Fruit fly (Drosophila melanogaster) S2 (cell line): ENCODE measurements around the gene CkIIalpha-i3.

ENCODE experiments used
- CG8478 ChIP-seq: fragments of >200 bp; optimal IDR thresholded peaks from 2 replicates; lab custom pipeline; 2018
- CTCF ChIP-seq, 2 experiments: fragments of >200 bp; optimal IDR thresholded peaks; 2 replicates each; lab custom pipeline; 2018

Gene CkIIalpha-i3

dm6 chr3L:710345-710822 is at the start of gene CkIIalpha-i3:
TSS of gene CkIIalpha-i3 (minus strand) at chr3L:710607.
- TF ChIP-seq CG8478 (lab: Kevin White, UChicago): no peak
- peak; percentile 36 to 57 for TF ChIP-seq CTCF (optimal IDR thresholded peaks at IDR 0.05; lab: Kevin White, UChicago)

- TF ChIP-seq CTCF (optimal IDR thresholded peaks at IDR 0.05; lab: Kevin White, UChicago) (no peak), CG8478 (lab: Kevin White, UChicago) (no peak)
Measured at dm6 chr3L:760201-760600, 49.8 kb upstream of the CkIIalpha-i3 start.

DNA sequence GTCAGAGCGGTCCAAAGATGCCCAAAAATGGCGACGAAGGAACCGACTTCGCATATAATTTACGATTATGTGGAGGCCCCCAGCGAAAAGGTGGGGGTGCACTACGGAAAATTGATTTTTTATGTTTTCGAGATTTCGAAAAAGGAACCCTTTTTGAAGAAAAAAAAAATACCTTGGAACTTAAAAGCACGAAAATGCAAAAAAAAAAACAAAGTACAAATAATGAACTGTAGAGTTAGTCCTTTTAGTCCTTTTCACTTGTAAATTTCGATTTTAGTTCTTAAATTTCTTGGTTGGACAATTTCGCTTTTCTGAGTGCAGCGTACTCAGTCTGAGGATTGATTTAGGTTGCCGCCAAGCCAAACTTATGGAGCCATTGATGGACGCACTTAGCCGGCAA is 48.1 kb upstream of the CkIIalpha-i3 start:
- TF ChIP-seq CG8478 (lab: Kevin White, UChicago): no peak
- TF ChIP-seq CTCF (optimal IDR thresholded peaks at IDR 0.05; lab: Kevin White, UChicago): no peak

- TF ChIP-seq CTCF (optimal IDR thresholded peaks at IDR 0.05; lab: Kevin White, UChicago): no peak
- TF ChIP-seq CG8478 (lab: Kevin White, UChicago): no peak
Measured at dm6 chr3L:756372-756771, 46.0 kb upstream of the CkIIalpha-i3 start.

DNA sequence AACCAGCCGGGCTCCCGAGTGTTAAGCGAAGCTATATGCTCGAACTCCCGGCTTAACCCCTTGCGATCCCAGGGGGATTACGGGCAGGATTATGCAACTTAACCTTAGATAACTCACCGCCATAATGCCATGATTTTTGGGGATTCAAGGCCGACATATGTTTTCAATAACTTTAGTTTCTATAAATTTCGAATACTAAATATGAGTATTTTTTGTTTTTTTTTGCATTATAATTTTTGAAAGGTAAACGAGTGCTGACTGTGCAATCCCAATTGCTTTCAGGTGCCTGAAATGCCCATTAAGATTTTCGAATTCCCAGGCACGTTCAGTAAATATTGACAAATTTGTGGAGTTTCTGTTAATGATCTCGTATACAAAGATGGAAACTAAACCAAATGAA is 44.9 kb upstream of the CkIIalpha-i3 start, which contains the start of gene hng3:
TSS of gene hng3 (minus strand) at position 231 of the 400 bp plus-strand sequence.
- no peak for TF ChIP-seq CG8478 (lab: Kevin White, UChicago)
- no peak for TF ChIP-seq CTCF (optimal IDR thresholded peaks at IDR 0.05; lab: Kevin White, UChicago)

dm6 chr3L:754612-755011 is 44.2 kb upstream of the CkIIalpha-i3 start:
- no peak for TF ChIP-seq CG8478 (lab: Kevin White, UChicago)
- TF ChIP-seq CTCF (optimal IDR thresholded peaks at IDR 0.05; lab: Kevin White, UChicago): no peak

dm6 chr3L:753568-754156 is 43.3 kb upstream of the CkIIalpha-i3 start:
- TF ChIP-seq CG8478 (lab: Kevin White, UChicago) (no peak), CTCF (optimal IDR thresholded peaks at IDR 0.05; lab: Kevin White, UChicago) (no peak)

DNA sequence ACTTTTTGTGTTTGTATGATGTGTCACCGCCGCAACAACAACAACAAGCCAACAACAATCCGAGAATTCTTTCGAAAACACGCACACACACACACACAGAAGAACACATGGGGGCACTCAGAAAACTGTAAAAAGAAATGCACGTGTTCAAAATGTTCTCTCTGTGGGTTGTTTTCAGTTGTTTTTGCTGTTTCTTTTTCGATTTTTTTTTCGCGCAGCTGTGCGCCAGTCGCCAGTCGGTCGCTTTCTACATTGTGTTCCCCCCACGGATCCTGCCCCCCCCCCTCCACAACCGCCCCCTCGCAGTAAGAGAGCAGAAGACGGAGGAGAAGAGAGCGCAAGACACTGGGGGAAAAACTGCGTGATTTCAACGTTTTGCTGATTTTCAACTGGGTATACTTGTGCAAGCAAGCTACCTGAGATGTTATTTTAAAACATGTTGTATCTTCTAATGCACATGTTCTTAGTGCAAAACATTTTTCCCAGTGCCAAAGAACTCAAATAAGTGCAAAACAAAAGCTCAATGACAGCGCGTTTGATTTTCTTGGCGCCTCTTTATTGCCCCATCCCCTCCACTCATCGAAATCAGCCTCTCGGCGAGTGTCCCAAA is 41.2 kb upstream of the CkIIalpha-i3 start:
- TF ChIP-seq CTCF (optimal IDR thresholded peaks at IDR 0.05; lab: Kevin White, UChicago): no peak
- no peak for TF ChIP-seq CG8478 (lab: Kevin White, UChicago)

DNA sequence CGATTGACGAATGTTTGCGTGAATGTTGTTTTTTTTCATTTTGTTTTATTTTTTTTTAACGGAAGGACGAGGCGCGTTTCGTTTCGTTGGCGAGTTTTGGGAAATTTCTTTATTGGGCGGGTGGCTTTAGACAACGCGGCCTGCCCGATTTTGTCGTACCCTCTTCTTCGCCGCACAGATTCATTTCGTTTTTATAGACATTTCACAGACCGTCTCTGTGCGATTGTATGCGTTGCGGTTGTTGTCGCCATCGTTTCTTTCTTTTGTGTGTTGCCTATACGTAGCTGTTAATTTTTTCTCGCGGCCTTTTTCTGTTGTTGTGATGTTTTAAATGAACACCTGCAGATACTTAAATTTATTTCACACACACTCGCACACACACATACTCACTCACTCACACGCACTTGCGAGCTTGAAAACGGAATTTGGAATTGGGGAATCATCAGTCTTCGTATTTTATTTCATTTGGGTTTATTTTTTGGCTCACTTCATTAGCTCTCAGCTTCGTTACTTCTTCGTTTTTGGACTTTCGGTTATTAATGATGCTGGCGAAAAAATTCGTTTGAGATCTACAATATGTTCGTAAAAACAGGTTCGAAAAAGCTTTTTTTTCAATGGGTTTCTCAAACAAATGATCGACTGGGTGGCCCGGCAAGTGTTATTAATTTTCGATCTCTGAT is 40.3 kb upstream of the CkIIalpha-i3 start:
- TF ChIP-seq CTCF (optimal IDR thresholded peaks at IDR 0.05; lab: Kevin White, UChicago) (no peak), CG8478 (lab: Kevin White, UChicago) (no peak)

- no peak for TF ChIP-seq CG8478 (lab: Kevin White, UChicago)
- TF ChIP-seq CTCF (optimal IDR thresholded peaks at IDR 0.05; lab: Kevin White, UChicago): no peak
Measured at dm6 chr3L:749199-749538, 38.8 kb upstream of the CkIIalpha-i3 start, which contains the start of gene emc. TSS of gene emc (plus strand) at chr3L:749400.

- TF ChIP-seq CTCF (optimal IDR thresholded peaks at IDR 0.05; lab: Kevin White, UChicago) (no peak), CG8478 (lab: Kevin White, UChicago) (no peak)
Measured at dm6 chr3L:748329-749198, 38.2 kb upstream of the CkIIalpha-i3 start.

dm6 chr3L:747716-748328 is 37.4 kb upstream of the CkIIalpha-i3 start:
- TF ChIP-seq CG8478 (lab: Kevin White, UChicago) (no peak), CTCF (optimal IDR thresholded peaks at IDR 0.05; lab: Kevin White, UChicago) (no peak)

DNA sequence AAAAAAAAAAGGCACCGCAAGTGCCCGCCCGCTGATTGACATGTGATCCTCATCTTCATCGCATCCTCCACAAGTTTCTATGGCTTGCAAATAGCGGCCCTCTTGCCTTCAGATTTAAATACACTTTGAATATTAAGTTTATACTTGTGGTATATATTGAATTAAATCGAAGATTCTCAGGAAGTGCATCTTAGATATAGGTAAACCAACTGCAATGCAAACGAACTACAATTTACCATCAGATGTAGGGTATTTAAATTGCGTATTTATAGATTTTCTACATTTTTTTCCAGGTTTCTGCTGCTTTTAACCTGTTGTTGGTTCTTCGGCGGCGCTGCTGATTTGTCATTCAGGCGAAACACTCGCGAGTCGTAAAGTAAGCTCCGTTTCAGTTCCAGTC is 36.6 kb upstream of the CkIIalpha-i3 start:
- TF ChIP-seq CTCF (optimal IDR thresholded peaks at IDR 0.05; lab: Kevin White, UChicago) (no peak), CG8478 (lab: Kevin White, UChicago) (no peak)

dm6 chr3L:746345-746932 is 36.0 kb upstream of the CkIIalpha-i3 start:
- TF ChIP-seq CTCF (optimal IDR thresholded peaks at IDR 0.05; lab: Kevin White, UChicago) (no peak), CG8478 (lab: Kevin White, UChicago) (no peak)
